Worm (Caenorhabditis elegans): ENCODE results near the gene F08D12.3.

- no peak for TF ChIP-seq unc-62 (GFP tag; optimal IDR thresholded peaks at IDR 0.05)
- no peak for TF ChIP-seq elt-3 (tag; optimal IDR thresholded peaks at IDR 0.05)
- TF ChIP-seq nhr-237 (tag; optimal IDR thresholded peaks at IDR 0.05), result no peak
- TF ChIP-seq lin-15B (tag; optimal IDR thresholded peaks at IDR 0.05), result no peak
- no peak for TF ChIP-seq pha-4 (tag; optimal IDR thresholded peaks at IDR 0.05)
- no peak for TF ChIP-seq egl-27 (tag; optimal IDR thresholded peaks at IDR 0.05)
- TF ChIP-seq nhr-23 (tag; optimal IDR thresholded peaks at IDR 0.05), result no peak
- TF ChIP-seq ZK546.5 (tag; optimal IDR thresholded peaks at IDR 0.05), result no peak
- no peak for TF ChIP-seq mdl-1 (tag; optimal IDR thresholded peaks at IDR 0.05)
- TF ChIP-seq R02D3.7 (tag; optimal IDR thresholded peaks at IDR 0.05), result no peak
- TF ChIP-seq tbx-2 (tag; optimal IDR thresholded peaks at IDR 0.05), result no peak
- no peak for TF ChIP-seq snpc-4 (tag; optimal IDR thresholded peaks at IDR 0.05)
These were observed 6.4 kb downstream of the F08D12.3 start for ce11 chrII:2785787-2786186.
